Fruit fly (Drosophila melanogaster): Measurements from ENCODE around the gene LIMK1.

dm6 chrX:12546119-12546518 lies 45.9 kb downstream of the LIMK1 start:
- no peak for TF ChIP-seq CG8478 (optimal IDR thresholded peaks at IDR 0.05)
- TF ChIP-seq CTCF (optimal IDR thresholded peaks at IDR 0.05): no peak
